Fruit fly (Drosophila melanogaster): Measurements from ENCODE around the gene sip2.

DNA sequence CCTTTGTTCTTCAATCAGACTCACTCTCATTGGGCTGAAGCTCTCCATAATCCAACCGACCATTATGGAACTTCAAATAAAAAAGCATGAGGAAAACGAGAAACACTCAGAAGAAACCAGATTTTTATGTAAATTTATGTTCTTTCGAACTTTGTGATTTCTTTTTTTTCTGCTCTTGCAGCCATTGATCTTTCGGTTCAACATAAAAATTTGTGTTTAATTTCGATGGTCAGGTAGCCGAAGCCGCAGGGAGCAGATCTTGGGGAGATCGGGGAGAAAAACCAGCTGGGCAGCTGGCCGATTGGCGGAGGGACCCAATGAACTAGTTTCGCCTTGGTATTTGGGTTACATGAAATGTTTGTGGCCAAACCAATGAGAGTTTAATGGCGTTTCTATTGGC, 40.4 kb upstream of the sip2 start:
- no peak for TF ChIP-seq CG13204 (GFP tag; optimal IDR thresholded peaks at IDR 0.05)
- TF ChIP-seq CG32121 (GFP tag; IDR thresholded peaks at IDR 0.05): no peak
- peak; percentile 50 for TF ChIP-seq EcR (GFP tag; optimal IDR thresholded peaks at IDR 0.05)
- TF ChIP-seq CG34367 (tag; optimal IDR thresholded peaks at IDR 0.05): no peak
